Worm (Caenorhabditis elegans): Measurements from ENCODE around the gene fbxb-83.

ce11 chrIII:117857-118256 is 27.2 kb downstream of the fbxb-83 start:
- TF ChIP-seq nhr-237 (tag; optimal IDR thresholded peaks at IDR 0.05) (no peak), ces-1 (GFP tag; optimal IDR thresholded peaks at IDR 0.05) (no peak), nhr-28 (tag; optimal IDR thresholded peaks at IDR 0.05) (no peak), snpc-4 (tag; optimal IDR thresholded peaks at IDR 0.05) (no peak), blmp-1 (tag; optimal IDR thresholded peaks at IDR 0.05) (no peak), ham-2 (GFP tag; optimal IDR thresholded peaks at IDR 0.05) (no peak), mls-2 (tag; optimal IDR thresholded peaks at IDR 0.05) (no peak)

Data from whole organism, mixed stage, embryonic.